Worm (Caenorhabditis elegans): ENCODE results near the gene ZK813.6.

Gene ZK813.6

DNA sequence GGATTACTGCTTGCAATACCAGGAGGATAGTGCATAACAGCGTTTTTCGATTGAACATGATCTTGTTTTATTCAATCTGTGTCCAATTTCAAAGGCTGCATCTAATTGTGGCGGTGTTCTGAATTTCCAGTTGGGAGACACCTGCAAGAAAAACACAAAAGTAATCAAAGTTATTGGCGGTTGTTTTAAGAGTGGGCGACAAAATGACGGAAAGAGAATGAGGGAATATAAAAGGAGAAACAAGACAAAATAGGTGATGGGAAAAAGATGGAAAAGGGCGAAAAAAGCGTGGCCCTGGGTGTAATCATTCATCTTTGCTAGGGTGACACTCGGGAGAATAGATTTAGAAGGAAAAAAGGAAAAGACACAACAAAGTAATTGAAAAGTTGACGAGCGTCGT, 41.2 kb downstream of the ZK813.6 start, which contains the start of the genes ZK377.15 and sax-3:
Gene ZK377.15, minus strand, starts transcription at position 101 of the 400 bp plus-strand sequence.
Gene sax-3, minus strand, starts transcription at position 143 of the 400 bp plus-strand sequence.
- TF ChIP-seq him-1 (tag; optimal IDR thresholded peaks at IDR 0.05) = no peak
- no peak for TF ChIP-seq dao-5 (tag; optimal IDR thresholded peaks at IDR 0.05)
- TF ChIP-seq W03F9.2 (tag; optimal IDR thresholded peaks at IDR 0.05) = no peak

DNA sequence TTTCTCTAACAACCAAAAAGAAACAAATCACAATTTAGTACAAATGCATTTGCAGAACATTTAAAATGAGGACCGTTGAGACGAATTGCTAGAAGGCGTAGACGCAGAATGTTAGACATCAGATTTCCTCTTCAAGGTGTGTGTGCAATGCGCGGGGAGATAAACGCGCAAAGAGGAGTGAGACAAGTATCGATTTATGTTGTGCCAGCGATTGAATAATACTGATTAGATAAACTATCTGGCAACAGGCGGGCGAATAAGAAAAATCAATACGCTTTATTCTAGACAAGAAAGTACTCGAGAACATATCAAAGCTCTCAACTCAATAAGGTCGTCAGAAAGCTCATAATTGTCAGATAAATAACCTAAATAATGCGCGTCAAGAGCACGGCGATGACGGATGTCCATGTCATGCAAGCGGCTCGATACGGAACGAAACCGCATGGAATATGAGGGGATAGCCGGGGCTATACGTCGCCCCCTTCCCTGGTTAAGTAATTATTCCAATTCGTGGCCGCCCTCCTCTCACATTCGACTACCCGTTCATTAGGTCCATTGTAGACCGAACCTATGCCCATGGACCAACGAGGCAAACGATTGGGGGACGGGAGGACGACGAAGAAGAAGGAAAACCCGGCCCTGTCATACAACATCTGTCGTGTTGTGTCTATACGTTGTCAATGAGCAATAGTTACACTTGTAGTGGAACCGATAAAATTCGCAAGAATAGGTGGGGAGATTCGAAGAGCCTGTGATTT, 42.6 kb downstream of the ZK813.6 start:
- TF ChIP-seq W03F9.2 (tag; optimal IDR thresholded peaks at IDR 0.05) (no peak), dao-5 (tag; optimal IDR thresholded peaks at IDR 0.05) (no peak), him-1 (tag; optimal IDR thresholded peaks at IDR 0.05) (no peak)

DNA sequence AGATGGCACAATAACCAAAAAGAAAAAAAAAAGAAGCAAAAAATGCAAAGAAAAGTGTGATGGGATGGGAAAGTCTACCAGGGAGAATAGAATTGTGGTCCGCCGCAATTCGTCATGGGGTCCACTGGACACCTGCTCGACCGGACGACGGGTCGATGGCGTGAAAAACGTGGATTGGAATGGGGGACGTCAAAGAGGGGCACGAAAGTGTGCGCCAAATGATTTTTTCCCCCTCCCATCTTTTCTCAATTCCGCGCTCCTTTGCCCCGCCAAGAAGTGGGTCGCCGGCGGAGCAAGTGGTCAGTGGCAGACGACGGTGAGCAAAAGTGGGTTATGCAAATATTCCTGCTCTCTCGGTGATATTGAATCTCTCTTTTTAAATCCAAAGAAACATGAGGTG, 43.3 kb downstream of the ZK813.6 start:
- TF ChIP-seq dao-5 (tag; optimal IDR thresholded peaks at IDR 0.05) (no peak), him-1 (tag; optimal IDR thresholded peaks at IDR 0.05) (no peak), W03F9.2 (tag; optimal IDR thresholded peaks at IDR 0.05) (no peak)

DNA sequence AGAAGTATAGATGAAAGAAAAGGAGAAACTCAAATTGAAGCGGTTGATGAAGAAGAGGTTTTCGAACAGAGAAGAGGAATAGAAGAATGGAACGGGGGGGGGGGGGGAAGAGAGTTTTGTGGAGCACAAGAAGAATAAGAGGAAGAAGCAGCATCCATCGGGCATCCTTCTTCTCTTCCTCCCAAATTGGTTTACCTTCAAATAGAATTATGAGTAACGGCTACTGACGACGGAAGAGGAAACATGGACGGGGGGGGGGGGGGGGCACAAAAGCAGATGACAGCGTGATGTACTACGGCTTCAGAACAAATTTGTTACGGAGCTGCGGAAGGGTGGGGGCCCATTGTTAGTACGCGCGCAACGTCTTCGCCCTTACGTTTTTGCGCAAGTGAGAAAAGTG, 44.7 kb downstream of the ZK813.6 start:
- TF ChIP-seq dao-5 (tag; optimal IDR thresholded peaks at IDR 0.05) = no peak
- no peak for TF ChIP-seq him-1 (tag; optimal IDR thresholded peaks at IDR 0.05)
- TF ChIP-seq W03F9.2 (tag; optimal IDR thresholded peaks at IDR 0.05) = no peak

DNA sequence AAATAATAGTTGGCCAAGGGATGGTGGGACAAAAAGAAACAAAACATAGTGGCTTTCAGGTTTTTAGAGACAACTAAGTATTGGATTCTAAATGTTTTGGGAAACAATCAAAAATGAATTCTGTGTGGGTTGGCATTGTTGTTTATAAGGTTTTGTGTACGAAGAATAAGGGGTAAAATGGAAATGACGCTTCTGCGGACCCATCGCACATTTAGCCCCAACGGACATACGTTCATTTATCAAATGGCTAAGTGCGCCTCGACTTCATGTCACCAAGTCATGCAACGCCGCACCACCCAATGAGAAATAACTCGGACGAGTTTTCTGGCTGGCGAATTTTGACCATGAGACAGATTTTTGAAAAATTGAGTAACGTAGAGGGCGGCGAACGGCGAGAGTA, 45.7 kb downstream of the ZK813.6 start:
- no peak for TF ChIP-seq W03F9.2 (tag; optimal IDR thresholded peaks at IDR 0.05)
- TF ChIP-seq him-1 (tag; optimal IDR thresholded peaks at IDR 0.05) = no peak
- no peak for TF ChIP-seq dao-5 (tag; optimal IDR thresholded peaks at IDR 0.05)

DNA sequence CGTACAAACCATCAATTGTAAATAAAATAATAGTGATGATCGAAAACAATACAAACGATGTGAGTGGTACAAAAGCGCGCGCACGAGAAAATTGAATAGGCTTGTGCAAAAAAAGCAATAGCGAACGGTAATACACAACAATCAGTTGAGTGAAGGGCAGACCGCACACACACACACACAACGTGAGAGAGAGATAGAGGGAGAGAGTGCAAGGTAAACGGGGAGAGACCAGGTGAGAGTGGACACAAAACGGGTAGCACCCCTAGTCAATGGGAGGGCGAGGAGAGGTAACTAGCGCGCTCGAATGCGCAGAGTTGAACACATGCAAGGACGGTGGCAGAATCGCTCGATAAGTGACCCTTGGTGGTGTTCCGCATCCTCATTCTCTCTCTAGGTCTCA, 47.6 kb downstream of the ZK813.6 start:
- TF ChIP-seq him-1 (tag; optimal IDR thresholded peaks at IDR 0.05) (no peak), dao-5 (tag; optimal IDR thresholded peaks at IDR 0.05) (no peak)

DNA sequence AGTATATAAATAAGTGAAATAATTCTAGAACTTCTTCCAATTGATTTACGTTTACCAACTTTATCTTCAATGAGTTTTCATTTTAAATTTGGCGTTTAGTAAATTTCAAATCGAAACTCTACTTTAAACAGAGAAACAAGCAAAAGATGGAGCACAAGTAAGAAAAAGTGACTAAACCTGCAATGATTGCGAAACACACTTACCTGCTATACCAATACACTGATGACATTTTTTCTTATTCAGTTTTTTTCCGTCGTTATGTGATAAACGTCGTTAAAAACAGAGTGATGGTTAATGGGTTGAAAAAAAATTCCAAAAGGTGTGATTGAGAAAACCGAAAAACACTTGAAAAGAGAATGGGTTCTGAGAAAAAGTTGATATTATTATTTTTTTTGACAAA, 49.2 kb downstream of the ZK813.6 start:
- TF ChIP-seq W03F9.2 (tag; optimal IDR thresholded peaks at IDR 0.05) = no peak
- TF ChIP-seq dao-5 (tag; optimal IDR thresholded peaks at IDR 0.05) = no peak
- TF ChIP-seq him-1 (tag; optimal IDR thresholded peaks at IDR 0.05) = no peak

Data from whole organism, L4/young adult.